Fruit fly (Drosophila melanogaster): ENCODE measurements around the gene Sox102F.

DNA sequence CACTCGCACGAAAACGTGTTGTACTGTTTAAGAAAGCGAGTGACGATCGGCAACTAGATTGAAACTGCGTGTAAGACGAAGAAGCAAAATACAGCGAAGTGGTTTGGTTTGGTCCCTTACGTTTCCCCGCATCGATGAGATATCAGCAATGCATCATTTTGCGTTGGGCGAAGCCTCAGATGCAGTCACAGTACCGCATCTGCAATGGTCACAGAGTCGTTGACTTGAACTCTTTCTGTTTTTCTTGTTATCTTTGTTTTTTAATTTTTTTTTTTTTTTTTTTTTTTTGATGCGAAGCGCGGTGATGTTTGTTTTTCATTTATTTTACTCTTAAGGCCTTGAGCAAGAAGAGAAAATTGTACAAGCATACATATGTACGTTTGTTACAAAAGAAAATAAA lies 4.4 kb downstream of the Sox102F start:
- TF ChIP-seq cnc (optimal IDR thresholded peaks at IDR 0.05) = no peak
- TF ChIP-seq Crg-1 (GFP tag; optimal IDR thresholded peaks at IDR 0.05) = no peak
- no peak for TF ChIP-seq CG5204 (GFP tag; optimal IDR thresholded peaks at IDR 0.05)
- TF ChIP-seq toe (GFP tag; optimal IDR thresholded peaks at IDR 0.05) = no peak
- TF ChIP-seq Clk (GFP tag; optimal IDR thresholded peaks at IDR 0.05) = no peak
- TF ChIP-seq kay (GFP tag; ENCODE audit: borderline replicate concordance) = no peak
- no peak for TF ChIP-seq bab1 (GFP tag; optimal IDR thresholded peaks at IDR 0.05)
- TF ChIP-seq CG11617 (GFP tag; optimal IDR thresholded peaks at IDR 0.05) = no peak
- TF ChIP-seq CG12768 (GFP tag; optimal IDR thresholded peaks at IDR 0.05) = no peak
- no peak for TF ChIP-seq CG7101 (tag; optimal IDR thresholded peaks at IDR 0.05)
- no peak for TF ChIP-seq cic (GFP tag; optimal IDR thresholded peaks at IDR 0.05)
- TF ChIP-seq pad (GFP tag; optimal IDR thresholded peaks at IDR 0.05) = no peak
